Worm (Caenorhabditis elegans): ENCODE measurements around the gene oxy-4.

- TF ChIP-seq ama-1 (optimal IDR thresholded peaks at IDR 0.05) (no peak), ceh-13 (GFP tag; optimal IDR thresholded peaks at IDR 0.05) (no peak)
Measured at ce11 chrIII:5173622-5174021, 15.0 kb upstream of the oxy-4 start, which contains the start of gene cid-1.
